Worm (Caenorhabditis elegans): ENCODE measurements around the gene srh-122.

DNA sequence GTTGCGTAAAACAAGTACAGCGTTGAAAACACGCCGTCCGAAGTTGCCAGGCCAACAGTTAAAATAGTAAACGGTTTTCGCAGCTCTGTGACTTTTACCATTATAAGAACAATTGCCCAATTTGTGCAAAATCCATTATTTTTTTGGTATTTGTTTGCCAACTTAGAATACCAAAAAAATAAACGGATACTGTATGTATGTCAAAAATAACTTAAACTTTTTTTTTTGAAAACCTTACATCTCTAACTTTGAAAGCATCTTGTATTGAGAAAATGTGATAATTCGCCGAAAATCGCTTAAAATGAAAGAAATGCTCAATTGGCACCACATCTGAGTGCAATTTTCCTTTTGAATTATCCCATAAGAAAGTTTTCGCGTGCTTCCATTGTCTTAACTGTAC lies 20.9 kb upstream of the srh-122 start, which contains the start of gene fbxa-199:
- TF ChIP-seq unc-39 (tag; optimal IDR thresholded peaks at IDR 0.05) (no peak), nhr-11 (tag; optimal IDR thresholded peaks at IDR 0.05) (no peak)

All from whole organism, L4 larva.